Fruit fly (Drosophila melanogaster): Measurements from ENCODE around the gene CG5078.
A peak's percentile ranks its signal among the peaks of the same experiment; 100 is the strongest.

The CG5078 gene

dm6 chr3L:20556371-20556770 is 50.5 kb downstream of the CG5078 start (continued):
- TF ChIP-seq CG31441 (GFP tag; IDR thresholded peaks at IDR 0.05) (0 out of 2 replicates have a peak, but pooled peaks have one; percentile 15), shn (GFP tag; optimal IDR thresholded peaks at IDR 0.05) (no peak), Bteb2 (GFP tag; optimal IDR thresholded peaks at IDR 0.05) (no peak), ci (GFP tag; IDR thresholded peaks at IDR 0.05) (0 out of 3 replicates have a peak, but pooled peaks have one; percentile 32)
